Worm (Caenorhabditis elegans) whole organism, L1 larva: ENCODE results near the gene hlh-14.

Source experiments
- C34B4.2 ChIP-seq: sonication (generic microtip); optimal IDR thresholded peaks from 2 replicates; lab custom pipeline; 2017; ENCODE audit warnings: mild to moderate bottlenecking, missing genetic modification characterization, missing compliant biosample characterization
- F16B12.6 ChIP-seq: fragments of 150-350 bp; optimal IDR thresholded peaks from 2 replicates; lab custom pipeline; 2014; ENCODE audit warnings: missing biosample characterization, missing genetic modification characterization
- aha-1 ChIP-seq: fragments of 150-350 bp; optimal IDR thresholded peaks from 2 replicates; lab custom pipeline; 2014; ENCODE audit warnings: missing biosample characterization, missing genetic modification characterization
- ama-1 ChIP-seq: fragments of 150-350 bp; optimal IDR thresholded peaks from 2 replicates; lab custom pipeline; 2014
- ceh-8 ChIP-seq: fragments of 200-800 bp; sonication (Bioruptor generic); optimal IDR thresholded peaks from 2 replicates; lab custom pipeline; 2018; ENCODE audit warnings: mild to moderate bottlenecking, missing genetic modification characterization, moderate library complexity, missing compliant biosample characterization
- ceh-90 ChIP-seq: sonication (generic microtip); optimal IDR thresholded peaks from 2 replicates; lab custom pipeline; 2016; ENCODE audit warnings: missing genetic modification characterization, missing compliant biosample characterization
- dsc-1 ChIP-seq: sonication (generic microtip); optimal IDR thresholded peaks from 2 replicates; lab custom pipeline; 2016; ENCODE audit warnings: mild to moderate bottlenecking, missing genetic modification characterization, missing compliant biosample characterization
- efl-1 ChIP-seq, 4 experiments: fragments of 150-350 bp; optimal IDR thresholded peaks in 3 of 4; peaks in 1 of 4; 1 replicate in 1 of 4; 2 replicates in 3 of 4; lab custom pipeline; 2014; ENCODE audit warnings: missing biosample characterization in 2 of 4, missing genetic modification characterization in 2 of 4, missing genetic modification reagents in 2 of 4
- egl-27 ChIP-seq, 2 experiments: fragments of 150-350 bp in 1 of 2; sonication (generic microtip); optimal IDR thresholded peaks; 3 replicates each; lab custom pipeline; 2017 to 2018; ENCODE audit warnings: missing biosample characterization in 2 of 2, missing genetic modification characterization in 2 of 2, missing genetic modification reagents in 2 of 2
- elt-2 ChIP-seq: sonication (generic microtip); optimal IDR thresholded peaks from 2 replicates; lab custom pipeline; 2016; ENCODE audit warnings: missing genetic modification characterization, mild to moderate bottlenecking, inconsistent platforms, missing compliant biosample characterization, missing genetic modification reagents
- fkh-10 ChIP-seq: sonication (generic microtip); optimal IDR thresholded peaks from 2 replicates; lab custom pipeline; 2017; ENCODE audit warnings: missing biosample characterization, missing genetic modification reagents, missing genetic modification characterization
- fkh-4 ChIP-seq: sonication (generic microtip); optimal IDR thresholded peaks from 2 replicates; lab custom pipeline; 2016; ENCODE audit warnings: missing compliant biosample characterization, missing genetic modification characterization, borderline replicate concordance
- grh-1 ChIP-seq: fragments of 200-800 bp; sonication (Bioruptor generic); IDR thresholded peaks from 2 replicates; pipeline ENCODE4 v1.3.6; 2022; ENCODE audit warnings: missing genetic modification reagents, missing genetic modification characterization, missing compliant biosample characterization
- hlh-4 ChIP-seq: sonication (generic microtip); optimal IDR thresholded peaks from 2 replicates; lab custom pipeline; 2016; ENCODE audit warnings: mild to moderate bottlenecking, missing genetic modification characterization, missing compliant biosample characterization
- hpl-2 ChIP-seq: fragments of 150-350 bp; optimal IDR thresholded peaks from 2 replicates; lab custom pipeline; 2014; ENCODE audit warnings: missing biosample characterization, missing genetic modification reagents, missing genetic modification characterization
- irx-1 ChIP-seq: sonication (generic microtip); optimal IDR thresholded peaks from 2 replicates; lab custom pipeline; 2016; ENCODE audit warnings: missing genetic modification characterization, missing compliant biosample characterization
- jun-1 ChIP-seq: fragments of 150-350 bp; optimal IDR thresholded peaks from 2 replicates; lab custom pipeline; 2014; ENCODE audit warnings: missing biosample characterization, missing genetic modification reagents, missing genetic modification characterization
- lin-13 ChIP-seq: fragments of 150-350 bp; optimal IDR thresholded peaks from 2 replicates; lab custom pipeline; 2014; ENCODE audit warnings: missing biosample characterization, missing genetic modification reagents, missing genetic modification characterization
- lin-14 ChIP-seq: fragments of 200-800 bp; sonication (Bioruptor generic); optimal IDR thresholded peaks from 2 replicates; lab custom pipeline; 2018; ENCODE audit warnings: mild to moderate bottlenecking, missing genetic modification characterization, moderate library complexity, missing compliant biosample characterization
- lin-15B ChIP-seq: fragments of 150-350 bp; sonication (generic microtip); optimal IDR thresholded peaks from 3 replicates; lab custom pipeline; 2014; ENCODE audit warnings: missing biosample characterization, missing genetic modification characterization
- lin-39 ChIP-seq: fragments of 150-350 bp; optimal IDR thresholded peaks from 2 replicates; lab custom pipeline; 2014; ENCODE audit warnings: missing biosample characterization, missing genetic modification reagents, missing genetic modification characterization
- lir-3 ChIP-seq: sonication (generic microtip); optimal IDR thresholded peaks from 2 replicates; lab custom pipeline; 2016; ENCODE audit warnings: mild to moderate bottlenecking, missing genetic modification characterization, moderate library complexity, missing compliant biosample characterization; ENCODE audit not compliant: poor library complexity
- mab-9 ChIP-seq: fragments of 200-800 bp; sonication (Bioruptor generic); IDR thresholded peaks from 2 replicates; pipeline ENCODE4 v1.3.6; 2022; ENCODE audit warnings: missing genetic modification reagents, missing genetic modification characterization, missing compliant biosample characterization
- mep-1 ChIP-seq: fragments of 150-350 bp; optimal IDR thresholded peaks from 2 replicates; lab custom pipeline; 2014; ENCODE audit warnings: missing biosample characterization, missing genetic modification characterization
- nhr-11 ChIP-seq: fragments of 150-350 bp; optimal IDR thresholded peaks from 2 replicates; lab custom pipeline; 2014; ENCODE audit warnings: missing biosample characterization, missing genetic modification characterization
- nhr-12 ChIP-seq: sonication (generic microtip); optimal IDR thresholded peaks from 2 replicates; lab custom pipeline; 2017; ENCODE audit warnings: missing biosample characterization, missing genetic modification characterization
- nhr-19 ChIP-seq: fragments of 200-800 bp; sonication (Bioruptor generic); conservative IDR thresholded peaks from 2 replicates; pipeline ENCODE4 v1.3.6; 2022; ENCODE audit warnings: missing genetic modification characterization, missing compliant biosample characterization
- nhr-47 ChIP-seq: sonication (generic microtip); optimal IDR thresholded peaks from 2 replicates; lab custom pipeline; 2016; ENCODE audit warnings: mild to moderate bottlenecking, missing genetic modification characterization, moderate library complexity, missing compliant biosample characterization
- nhr-71 ChIP-seq: sonication (generic microtip); optimal IDR thresholded peaks from 2 replicates; lab custom pipeline; 2016; ENCODE audit warnings: mild to moderate bottlenecking, missing genetic modification characterization, moderate library complexity, missing compliant biosample characterization
- nhr-76 ChIP-seq: sonication (generic microtip); optimal IDR thresholded peaks from 2 replicates; lab custom pipeline; 2017; ENCODE audit warnings: missing biosample characterization, missing genetic modification characterization
- nhr-77 ChIP-seq: fragments of 150-350 bp; optimal IDR thresholded peaks from 2 replicates; lab custom pipeline; 2014; ENCODE audit warnings: missing biosample characterization, missing genetic modification characterization
- nhr-85 ChIP-seq: sonication (generic microtip); peaks from one replicate; lab custom pipeline; 2016; ENCODE audit warnings: missing genetic modification characterization, inconsistent platforms, missing compliant biosample characterization
- nhr-90 ChIP-seq: sonication (generic microtip); optimal IDR thresholded peaks from 2 replicates; lab custom pipeline; 2016; ENCODE audit warnings: mild to moderate bottlenecking, missing genetic modification characterization, missing compliant biosample characterization; ENCODE audit not compliant: poor library complexity
- pag-3 ChIP-seq: sonication (generic microtip); optimal IDR thresholded peaks from 2 replicates; lab custom pipeline; 2017; ENCODE audit warnings: missing genetic modification characterization, mild to moderate bottlenecking, missing compliant biosample characterization, antibody characterized with exemption, borderline replicate concordance; ENCODE audit not compliant: insufficient read depth
- pax-3 ChIP-seq: fragments of 200-800 bp; sonication (Bioruptor generic); optimal IDR thresholded peaks from 2 replicates; lab custom pipeline; 2018; ENCODE audit warnings: mild to moderate bottlenecking, missing genetic modification characterization, moderate library complexity, missing compliant biosample characterization
- skn-1 ChIP-seq: fragments of 150-350 bp; optimal IDR thresholded peaks from 2 replicates; lab custom pipeline; 2014; ENCODE audit warnings: missing biosample characterization, missing genetic modification characterization
- snpc-4 ChIP-seq: fragments of 150-350 bp; optimal IDR thresholded peaks from 2 replicates; lab custom pipeline; 2014; ENCODE audit warnings: missing biosample characterization, missing genetic modification characterization
- sox-4 ChIP-seq: sonication (generic microtip); optimal IDR thresholded peaks from 2 replicates; lab custom pipeline; 2016; ENCODE audit warnings: missing genetic modification characterization, missing compliant biosample characterization
- sup-37 ChIP-seq: fragments of 200-800 bp; sonication (Bioruptor generic); optimal IDR thresholded peaks from 2 replicates; lab custom pipeline; 2018; ENCODE audit warnings: mild to moderate bottlenecking, missing genetic modification characterization, missing compliant biosample characterization
- unc-130 ChIP-seq: fragments of 150-350 bp; optimal IDR thresholded peaks from 2 replicates; lab custom pipeline; 2017; ENCODE audit warnings: missing biosample characterization, missing genetic modification characterization, inconsistent platforms
- unc-30 ChIP-seq: sonication (generic microtip); optimal IDR thresholded peaks from 2 replicates; lab custom pipeline; 2017; ENCODE audit warnings: missing biosample characterization, missing genetic modification characterization
- vab-15 ChIP-seq: sonication (generic microtip); optimal IDR thresholded peaks from 2 replicates; lab custom pipeline; 2017; ENCODE audit warnings: missing genotype, mild to moderate bottlenecking, missing genetic modification characterization, missing compliant biosample characterization
- zag-1 ChIP-seq: fragments of 150-350 bp; optimal IDR thresholded peaks from 2 replicates; lab custom pipeline; 2014; ENCODE audit warnings: missing biosample characterization, missing genetic modification characterization
- ztf-11 ChIP-seq, 2 experiments: sonication (generic microtip); optimal IDR thresholded peaks; 2 replicates each; lab custom pipeline; 2016 to 2017; ENCODE audit warnings: missing genetic modification characterization in 2 of 2, missing biosample characterization in 1 of 2, missing compliant biosample characterization in 1 of 2

The hlh-14 gene

ce11 chrII:5725094-5725493 lies 13.6 kb downstream of the hlh-14 start (continued):
- no peak for TF ChIP-seq nhr-90 (tag; lab: Kevin White, UChicago)
- TF ChIP-seq irx-1 (tag; lab: Kevin White, UChicago): peak; percentile 5
- peak; percentile 85 for TF ChIP-seq fkh-10
- TF ChIP-seq snpc-4 (tag; lab: Kevin White, UChicago): no peak
- peak; percentile 70 for TF ChIP-seq zag-1
- TF ChIP-seq grh-1 (GFP tag; lab: Robert Waterston, UW): no peak
- TF ChIP-seq ceh-8 (GFP tag; lab: Kevin White, UChicago): peak; percentile 38
- peak; percentile 51 for TF ChIP-seq nhr-47 (tag; lab: Kevin White, UChicago)
- TF ChIP-seq lir-3 (tag; lab: Kevin White, UChicago): no peak
- TF ChIP-seq lin-14 (GFP tag; lab: Kevin White, UChicago): peak; percentile 93
- TF ChIP-seq nhr-12: no peak
- no peak for TF ChIP-seq ztf-11 (tag; optimal IDR thresholded peaks at IDR 0.05; lab: Kevin White, UChicago)
- TF ChIP-seq nhr-76: no peak
- TF ChIP-seq ceh-90 (tag; lab: Kevin White, UChicago): no peak
- no peak for TF ChIP-seq ama-1 (lab: Kevin White, UChicago)
- TF ChIP-seq pax-3 (tag; lab: Kevin White, UChicago): no peak
- TF ChIP-seq sup-37 (GFP tag; lab: Kevin White, UChicago): no peak
- peak; percentile 6 for TF ChIP-seq F16B12.6
- TF ChIP-seq sox-4 (tag; lab: Kevin White, UChicago): no peak
- TF ChIP-seq nhr-19: no peak
- no peak for TF ChIP-seq egl-27 (tag; optimal IDR thresholded peaks at IDR 0.05; lab: Kevin White, UChicago)
- peak; percentile 48 for TF ChIP-seq nhr-71 (tag; lab: Kevin White, UChicago)
- no peak for TF ChIP-seq jun-1 (tag; lab: Kevin White, UChicago)
- no peak for TF ChIP-seq C34B4.2
- no peak for TF ChIP-seq lin-39 (tag; lab: Kevin White, UChicago)
- TF ChIP-seq elt-2 (tag; lab: Kevin White, UChicago): no peak
- TF ChIP-seq skn-1 (tag; lab: Kevin White, UChicago): peak; percentile 33
- TF ChIP-seq hpl-2 (GFP tag; lab: Kevin White, UChicago): no peak
- TF ChIP-seq fkh-4 (tag; lab: Kevin White, UChicago): no peak
- TF ChIP-seq aha-1 (tag; lab: Kevin White, UChicago): no peak
- TF ChIP-seq pag-3 (tag; lab: Kevin White, UChicago): no peak
- TF ChIP-seq nhr-11 (tag; lab: Kevin White, UChicago): no peak
- TF ChIP-seq lin-15B (tag; lab: Kevin White, UChicago): peak; percentile 15
- no peak for TF ChIP-seq hlh-4 (tag; lab: Kevin White, UChicago)
- peak; percentile 49 for TF ChIP-seq lin-13
- TF ChIP-seq mep-1 (tag; lab: Kevin White, UChicago): peak; percentile 46
- TF ChIP-seq mab-9 (GFP tag; lab: Robert Waterston, UW): 0 out of 2 replicates have a peak, but pooled peaks have one; percentile 25
- TF ChIP-seq unc-30 (tag; lab: Kevin White, UChicago): no peak
- no peak for TF ChIP-seq vab-15 (tag; lab: Kevin White, UChicago)
- no peak for TF ChIP-seq unc-130 (tag; lab: Kevin White, UChicago)
- peak; percentile 1 for TF ChIP-seq nhr-77 (tag; lab: Kevin White, UChicago)
- peak; percentile 0 for TF ChIP-seq dsc-1
- TF ChIP-seq efl-1 (optimal IDR thresholded peaks at IDR 0.05; lab: Kevin White, UChicago): peak; percentile 15 to 37
- no peak for TF ChIP-seq efl-1 (GFP tag; optimal IDR thresholded peaks at IDR 0.05 in 1 of 2; lab: Kevin White, UChicago)
- TF ChIP-seq nhr-85 (tag; lab: Kevin White, UChicago): no peak
